Fruit fly (Drosophila melanogaster): ENCODE results near the gene CG31286.

Gene CG31286

DNA sequence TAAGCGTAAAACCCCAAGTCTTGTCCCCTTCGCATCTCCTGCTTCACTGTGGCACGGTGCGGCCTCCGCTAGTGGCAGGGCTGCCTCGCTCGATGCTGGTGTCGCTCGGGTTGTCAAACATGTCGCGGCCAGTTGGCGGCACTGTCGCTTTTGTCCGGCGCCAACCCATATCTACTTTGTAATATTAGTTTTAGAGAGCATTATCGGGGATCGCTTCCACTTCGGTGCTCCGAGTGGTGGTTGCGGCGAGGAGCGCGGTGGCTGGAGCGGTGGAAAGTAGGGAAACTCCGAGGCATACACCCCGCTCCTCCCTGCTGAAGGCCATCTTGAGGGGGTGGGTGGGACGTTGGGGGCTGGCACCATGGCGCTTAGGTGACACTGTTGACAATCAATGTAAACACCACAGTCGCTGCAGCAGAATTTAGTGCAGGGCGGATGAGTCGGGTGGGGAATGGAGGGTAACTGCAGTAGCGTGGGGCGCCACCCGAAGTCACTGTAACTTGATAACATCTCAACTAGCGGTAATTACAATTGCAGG is 24.2 kb downstream of the CG31286 start (continued):
- no peak for TF ChIP-seq Sox100B (GFP tag; optimal IDR thresholded peaks at IDR 0.05)
- TF ChIP-seq CG2199 (GFP tag; IDR thresholded peaks at IDR 0.05) = 0 out of 3 replicates have a peak, but pooled peaks have one; percentile 51
- peak; percentile 31 for TF ChIP-seq CG1233 (GFP tag; optimal IDR thresholded peaks at IDR 0.05)
- TF ChIP-seq CG2116 (GFP tag; optimal IDR thresholded peaks at IDR 0.05) = no peak
- peak; percentile 12 for TF ChIP-seq CG17359 (tag; optimal IDR thresholded peaks at IDR 0.05)
- peak; percentile 90 for TF ChIP-seq CG5180 (GFP tag; optimal IDR thresholded peaks at IDR 0.05)
- no peak for TF ChIP-seq Gsc (GFP tag; IDR thresholded peaks at IDR 0.05)
- no peak for TF ChIP-seq Atf-2 (GFP tag; optimal IDR thresholded peaks at IDR 0.05)
- no peak for TF ChIP-seq HLH4C (GFP tag; IDR thresholded peaks at IDR 0.05; ENCODE audit: partially characterized antibody)
- TF ChIP-seq CG6813 (GFP tag; optimal IDR thresholded peaks at IDR 0.05) = peak; percentile 44
- peak; percentile 41 for TF ChIP-seq grau (tag; optimal IDR thresholded peaks at IDR 0.05)
- no peak for TF ChIP-seq CG4820 (GFP tag; optimal IDR thresholded peaks at IDR 0.05)
- TF ChIP-seq Ravus (GFP tag; IDR thresholded peaks at IDR 0.05) = no peak
- peak; percentile 8; the same call in 1 of the 2 replicates for TF ChIP-seq CG10959 (GFP tag; IDR thresholded peaks at IDR 0.05)
- TF ChIP-seq CG9437 (GFP tag; optimal IDR thresholded peaks at IDR 0.05) = no peak
- peak; percentile 74 for TF ChIP-seq kni (GFP tag; optimal IDR thresholded peaks at IDR 0.05)
- TF ChIP-seq E2f1 (GFP tag; IDR thresholded peaks at IDR 0.05) = no peak
- TF ChIP-seq jigr1 (GFP tag; IDR thresholded peaks at IDR 0.05) = no peak
- no peak for TF ChIP-seq Six4 (GFP tag; optimal IDR thresholded peaks at IDR 0.05)
- no peak for TF ChIP-seq CG8290 (GFP tag; optimal IDR thresholded peaks at IDR 0.05)
- peak in 1 of 2 experiments; percentile 56 for TF ChIP-seq CG8290 (tag; optimal IDR thresholded peaks at IDR 0.05)
- TF ChIP-seq fd3F (GFP tag; optimal IDR thresholded peaks at IDR 0.05) = no peak
- TF ChIP-seq ewg (GFP tag; optimal IDR thresholded peaks at IDR 0.05) = peak; percentile 32
- peak; percentile 66 for TF ChIP-seq zfh1 (GFP tag; IDR thresholded peaks at IDR 0.05)
- TF ChIP-seq ci (GFP tag; IDR thresholded peaks at IDR 0.05) = peak; percentile 81
- no peak for TF ChIP-seq sd (tag; optimal IDR thresholded peaks at IDR 0.05)
- TF ChIP-seq nau (GFP tag; optimal IDR thresholded peaks at IDR 0.05) = no peak
- peak; percentile 96 for TF ChIP-seq crol (GFP tag; IDR thresholded peaks at IDR 0.05)
- no peak for TF ChIP-seq bab2 (GFP tag; optimal IDR thresholded peaks at IDR 0.05)
- TF ChIP-seq CG8765 (GFP tag; IDR thresholded peaks at IDR 0.05) = no peak
- TF ChIP-seq CG13624 (GFP tag; optimal IDR thresholded peaks at IDR 0.05) = no peak
- no peak for TF ChIP-seq Mad (GFP tag; optimal IDR thresholded peaks at IDR 0.05)
- peak; percentile 3 for TF ChIP-seq Jarid2 (GFP tag; optimal IDR thresholded peaks at IDR 0.05)
- no peak for TF ChIP-seq Bdp1 (GFP tag; optimal IDR thresholded peaks at IDR 0.05)
- TF ChIP-seq CG2875 (GFP tag; optimal IDR thresholded peaks at IDR 0.05) = peak; percentile 81
- peak; percentile 39 for TF ChIP-seq Vsx1 (GFP tag; optimal IDR thresholded peaks at IDR 0.05)
- TF ChIP-seq Awh (GFP tag; IDR thresholded peaks at IDR 0.05) = peak; percentile 27; the same call in 1 of the 2 replicates
- TF ChIP-seq CG3407 (GFP tag; optimal IDR thresholded peaks at IDR 0.05) = peak; percentile 80
- TF ChIP-seq Xrp1 (GFP tag; IDR thresholded peaks at IDR 0.05) = peak; percentile 71
- no peak for TF ChIP-seq toy (GFP tag; IDR thresholded peaks at IDR 0.05)
- no peak for TF ChIP-seq fru (optimal IDR thresholded peaks at IDR 0.05)
- no peak for TF ChIP-seq Meics (GFP tag; optimal IDR thresholded peaks at IDR 0.05)
- no peak for TF ChIP-seq ssp (GFP tag; IDR thresholded peaks at IDR 0.05)
- TF ChIP-seq CG17802 (tag; optimal IDR thresholded peaks at IDR 0.05) = no peak
- no peak for TF ChIP-seq CG4360 (GFP tag; IDR thresholded peaks at IDR 0.05)
- no peak for TF ChIP-seq CG11456 (GFP tag; IDR thresholded peaks at IDR 0.05)
- TF ChIP-seq B-H2 (GFP tag; optimal IDR thresholded peaks at IDR 0.05) = no peak
- TF ChIP-seq HLHmδ (GFP tag; optimal IDR thresholded peaks at IDR 0.05) = peak; percentile 95
- TF ChIP-seq aop (GFP tag; IDR thresholded peaks at IDR 0.05) = no peak
- no peak for TF ChIP-seq CG12391 (tag; optimal IDR thresholded peaks at IDR 0.05)
- TF ChIP-seq CG8944 (GFP tag; optimal IDR thresholded peaks at IDR 0.05) = no peak
- TF ChIP-seq CG2202 (tag; optimal IDR thresholded peaks at IDR 0.05) = peak; percentile 62

All from whole organism, embryonic.